Worm (Caenorhabditis elegans) whole organism, mixed stage, embryonic: Measurements from ENCODE around the gene phy-2.
"Not testable (repeated sequence)": the region's sequence is repeated elsewhere in the genome, so short reads cannot be mapped to it uniquely, and the experiment has no call there.

ENCODE experiments used
- blmp-1 ChIP-seq: fragments of 150-350 bp; optimal IDR thresholded peaks from 2 replicates; lab custom pipeline; 2014; ENCODE audit warnings: missing biosample characterization, missing genetic modification characterization
- drap-1 ChIP-seq: fragments of 200-800 bp; sonication (Bioruptor generic); optimal IDR thresholded peaks from 3 replicates; lab custom pipeline; 2018; ENCODE audit warnings: mild to moderate bottlenecking, missing genetic modification characterization, missing compliant biosample characterization
- elt-3 ChIP-seq: fragments of 150-350 bp; optimal IDR thresholded peaks from 2 replicates; lab custom pipeline; 2014; ENCODE audit warnings: missing biosample characterization, missing genetic modification characterization
- flh-1 ChIP-seq: fragments of 200-800 bp; sonication (Bioruptor generic); optimal IDR thresholded peaks from 2 replicates; lab custom pipeline; 2018; ENCODE audit warnings: mild to moderate bottlenecking, missing genetic modification characterization, moderate library complexity, missing compliant biosample characterization
- lsy-2 ChIP-seq: fragments of 150-350 bp; optimal IDR thresholded peaks from 2 replicates; lab custom pipeline; 2014; ENCODE audit warnings: missing biosample characterization, missing genetic modification characterization
- nhr-12 ChIP-seq: fragments of 150-350 bp; optimal IDR thresholded peaks from 2 replicates; lab custom pipeline; 2014; ENCODE audit warnings: missing biosample characterization, missing genetic modification characterization
- nhr-237 ChIP-seq: fragments of 150-350 bp; optimal IDR thresholded peaks from 2 replicates; lab custom pipeline; 2014; ENCODE audit warnings: missing biosample characterization, missing genetic modification characterization
- nhr-28 ChIP-seq: fragments of 150-350 bp; optimal IDR thresholded peaks from 2 replicates; lab custom pipeline; 2014; ENCODE audit warnings: missing biosample characterization, missing genetic modification characterization
- pha-4 ChIP-seq: fragments of 150-350 bp; optimal IDR thresholded peaks from 2 replicates; lab custom pipeline; 2018; ENCODE audit warnings: missing biosample characterization, missing genetic modification reagents, missing genetic modification characterization
- snpc-4 ChIP-seq: fragments of 150-350 bp; optimal IDR thresholded peaks from 2 replicates; lab custom pipeline; 2014; ENCODE audit warnings: missing biosample characterization, missing genetic modification characterization
- unc-62 ChIP-seq: fragments of 150-350 bp; optimal IDR thresholded peaks from 2 replicates; lab custom pipeline; 2014; ENCODE audit warnings: missing biosample characterization, missing genetic modification reagents, missing genetic modification characterization
- ztf-11 ChIP-seq: fragments of 150-350 bp; optimal IDR thresholded peaks from 2 replicates; lab custom pipeline; 2014; ENCODE audit warnings: missing biosample characterization, missing genetic modification characterization

DNA sequence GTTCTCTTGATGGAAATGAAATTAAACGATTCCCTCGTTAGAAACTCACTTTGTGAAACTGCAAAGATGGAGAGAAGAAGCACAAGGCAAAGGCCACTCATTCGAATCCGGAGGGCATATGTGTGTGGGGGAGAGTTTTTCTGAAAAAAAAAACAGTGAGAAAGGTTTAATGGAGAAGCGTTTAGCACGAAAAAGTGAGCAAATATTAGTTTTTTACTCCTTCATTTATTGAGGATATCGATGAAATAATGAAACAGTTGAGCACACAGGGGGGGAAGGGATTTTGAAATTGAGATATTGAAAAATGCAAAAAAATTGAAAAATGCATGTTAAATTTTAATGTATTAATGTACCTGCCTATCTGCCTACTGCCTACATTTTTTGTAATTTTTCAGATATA lies 37.6 kb downstream of the phy-2 start, which contains the start of gene nlr-1:
- TF ChIP-seq pha-4 (tag; lab: Kevin White, UChicago); nhr-237; nhr-28 (tag; lab: Kevin White, UChicago); blmp-1; drap-1 (GFP tag; lab: Kevin White, UChicago); unc-62 (GFP tag; lab: Kevin White, UChicago); snpc-4 (tag; lab: Kevin White, UChicago); elt-3; nhr-12 (tag; lab: Kevin White, UChicago); ztf-11; flh-1; lsy-2: not testable (repeated sequence)
